Worm (Caenorhabditis elegans) whole organism, L4 larva: ENCODE measurements around the gene txt-13.
A peak's percentile ranks its signal among the peaks of the same experiment; 100 is the strongest.

Experiments used
- D1046.2 ChIP-seq: fragments of 200-800 bp; sonication (Bioruptor generic); IDR thresholded peaks from 2 replicates; pipeline ENCODE4 v1.3.6; 2022; ENCODE audit warnings: missing genetic modification characterization, missing compliant biosample characterization
- F26F4.8 ChIP-seq: fragments of 200-800 bp; sonication (Bioruptor generic); conservative IDR thresholded peaks from 2 replicates; pipeline ENCODE4 v1.3.6; 2022; ENCODE audit warnings: missing genetic modification characterization, missing compliant biosample characterization
- F37D6.2 ChIP-seq: sonication (generic microtip); optimal IDR thresholded peaks from 2 replicates; lab custom pipeline; 2016; ENCODE audit warnings: mild to moderate bottlenecking, missing genetic modification characterization, missing compliant biosample characterization
- F49E8.2 ChIP-seq: sonication (generic microtip); optimal IDR thresholded peaks from 2 replicates; lab custom pipeline; 2016; ENCODE audit warnings: missing compliant biosample characterization, mild to moderate bottlenecking, missing genetic modification characterization, borderline replicate concordance
- T20F7.1 ChIP-seq: fragments of 200-800 bp; sonication (Bioruptor generic); optimal IDR thresholded peaks from 2 replicates; lab custom pipeline; 2018; ENCODE audit warnings: mild to moderate bottlenecking, missing genetic modification characterization, missing compliant biosample characterization
- T26A8.4 ChIP-seq: fragments of 200-800 bp; sonication (Bioruptor generic); IDR thresholded peaks from 2 replicates; pipeline ENCODE4 v1.3.6; 2022; ENCODE audit warnings: missing genetic modification characterization, missing compliant biosample characterization
- Y105C5A.15 ChIP-seq: fragments of 200-800 bp; sonication (Bioruptor generic); IDR thresholded peaks from 2 replicates; pipeline ENCODE4 v1.3.6; 2022; ENCODE audit warnings: missing genetic modification characterization, missing compliant biosample characterization
- Y48G9A.11 ChIP-seq: fragments of 200-800 bp; sonication (Bioruptor generic); IDR thresholded peaks from 2 replicates; pipeline ENCODE4 v1.3.6; 2022; ENCODE audit warnings: missing genetic modification reagents, missing genetic modification characterization, missing compliant biosample characterization
- ZK337.2 ChIP-seq: fragments of 200-800 bp; sonication (Bioruptor generic); IDR thresholded peaks from 2 replicates; pipeline ENCODE4 v1.3.6; 2022; ENCODE audit warnings: missing genetic modification reagents, missing genetic modification characterization, missing compliant biosample characterization
- aha-1 ChIP-seq: fragments of 150-350 bp; peaks from one replicate; lab custom pipeline; 2014; ENCODE audit warnings: missing biosample characterization, missing genetic modification characterization
- aly-2 ChIP-seq: sonication (generic microtip); optimal IDR thresholded peaks from 2 replicates; lab custom pipeline; 2018; ENCODE audit warnings: missing biosample characterization, missing genetic modification characterization
- ama-1 ChIP-seq: fragments of 150-350 bp; optimal IDR thresholded peaks from 2 replicates; lab custom pipeline; 2014; ENCODE audit warnings: inconsistent platforms, mixed read lengths
- ceh-32 ChIP-seq: sonication (generic microtip); optimal IDR thresholded peaks from 2 replicates; lab custom pipeline; 2016; ENCODE audit warnings: mild to moderate bottlenecking, missing genetic modification characterization, missing compliant biosample characterization; ENCODE audit not compliant: poor library complexity
- ceh-82 ChIP-seq: sonication (generic microtip); optimal IDR thresholded peaks from 2 replicates; lab custom pipeline; 2017; ENCODE audit warnings: missing biosample characterization, missing genetic modification characterization
- ctbp-1 ChIP-seq: fragments of 200-800 bp; sonication (Bioruptor generic); IDR thresholded peaks from 2 replicates; pipeline ENCODE4 v1.3.6; 2022; ENCODE audit warnings: missing genetic modification reagents, missing genetic modification characterization, missing compliant biosample characterization
- dmd-6 ChIP-seq: fragments of 200-800 bp; sonication (Bioruptor generic); IDR thresholded peaks from 2 replicates; pipeline ENCODE4 v1.3.6; 2022; ENCODE audit warnings: missing genetic modification reagents, missing genetic modification characterization, missing compliant biosample characterization
- dmd-8 ChIP-seq: fragments of 200-800 bp; sonication (Bioruptor generic); IDR thresholded peaks from 2 replicates; pipeline ENCODE4 v1.3.6; 2022; ENCODE audit warnings: missing genetic modification characterization, missing compliant biosample characterization
- dpl-1 ChIP-seq: fragments of 150-350 bp; optimal IDR thresholded peaks from 2 replicates; lab custom pipeline; 2014; ENCODE audit warnings: missing biosample characterization, missing genetic modification reagents, missing genetic modification characterization
- dve-1 ChIP-seq: sonication (generic microtip); optimal IDR thresholded peaks from 2 replicates; lab custom pipeline; 2017; ENCODE audit warnings: antibody characterized with exemption, mild to moderate bottlenecking, missing genetic modification characterization, missing compliant biosample characterization; ENCODE audit not compliant: insufficient read depth
- egl-27 ChIP-seq: sonication (generic microtip); optimal IDR thresholded peaks from 3 replicates; lab custom pipeline; 2017; ENCODE audit warnings: missing biosample characterization, missing genetic modification reagents, missing genetic modification characterization
- egl-43 ChIP-seq: fragments of 200-800 bp; sonication (Bioruptor generic); IDR thresholded peaks from 2 replicates; pipeline ENCODE4 v1.3.6; 2022; ENCODE audit warnings: missing genetic modification reagents, missing genetic modification characterization, missing compliant biosample characterization
- gei-8 ChIP-seq: fragments of 200-800 bp; sonication (Bioruptor generic); optimal IDR thresholded peaks from 2 replicates; lab custom pipeline; 2018; ENCODE audit warnings: mild to moderate bottlenecking, missing genetic modification characterization, missing compliant biosample characterization
- hlh-11 ChIP-seq: fragments of 200-800 bp; sonication (Bioruptor generic); optimal IDR thresholded peaks from 2 replicates; lab custom pipeline; 2018; ENCODE audit warnings: mild to moderate bottlenecking, missing genetic modification characterization, missing compliant biosample characterization
- hlh-30 ChIP-seq: sonication (generic microtip); optimal IDR thresholded peaks from 2 replicates; lab custom pipeline; 2017; ENCODE audit warnings: antibody characterized with exemption, mild to moderate bottlenecking, missing genetic modification characterization, missing compliant biosample characterization; ENCODE audit not compliant: insufficient read depth
- lim-7 ChIP-seq: fragments of 200-800 bp; sonication (Bioruptor generic); IDR thresholded peaks from 2 replicates; pipeline ENCODE4 v1.3.6; 2022; ENCODE audit warnings: missing genetic modification characterization, missing compliant biosample characterization
- lin-1 ChIP-seq: fragments of 200-800 bp; sonication (Bioruptor generic); IDR thresholded peaks from 2 replicates; pipeline ENCODE4 v1.3.6; 2022; ENCODE audit warnings: missing genetic modification reagents, missing genetic modification characterization, missing compliant biosample characterization
- lin-38 ChIP-seq: fragments of 200-800 bp; sonication (Bioruptor generic); IDR thresholded peaks from 2 replicates; pipeline ENCODE4 v1.3.6; 2022; ENCODE audit warnings: missing genetic modification reagents, missing genetic modification characterization, missing compliant biosample characterization
- lin-39 ChIP-seq: fragments of 150-350 bp; optimal IDR thresholded peaks from 2 replicates; lab custom pipeline; 2014; ENCODE audit warnings: missing biosample characterization, missing genetic modification reagents, missing genetic modification characterization
- lsy-2 ChIP-seq, 2 experiments: fragments of 150-350 bp in 1 of 2; sonication (generic microtip) in 1 of 2; optimal IDR thresholded peaks; 2 replicates each; lab custom pipeline; 2014 to 2017; ENCODE audit warnings: missing biosample characterization in 2 of 2, missing genetic modification characterization in 2 of 2
- mdl-1 ChIP-seq, 2 experiments: fragments of 150-350 bp in 1 of 2; sonication (generic microtip) in 1 of 2; optimal IDR thresholded peaks; 2 replicates each; lab custom pipeline; 2014 to 2017; ENCODE audit warnings: missing biosample characterization in 2 of 2, missing genetic modification characterization in 2 of 2
- mdt-29 ChIP-seq: fragments of 200-800 bp; sonication (Bioruptor generic); IDR thresholded peaks from 2 replicates; pipeline ENCODE4 v1.3.6; 2022; ENCODE audit warnings: missing genetic modification reagents, missing genetic modification characterization, missing compliant biosample characterization
- mep-1 ChIP-seq: fragments of 150-350 bp; sonication (generic microtip); optimal IDR thresholded peaks from 3 replicates; lab custom pipeline; 2014; ENCODE audit warnings: missing biosample characterization, missing genetic modification characterization
- mes-2 ChIP-seq: sonication (generic microtip); optimal IDR thresholded peaks from 2 replicates; lab custom pipeline; 2016; ENCODE audit warnings: missing genotype, mild to moderate bottlenecking, missing genetic modification characterization, missing compliant biosample characterization; ENCODE audit not compliant: poor library complexity, severe bottlenecking
- nhr-10 ChIP-seq: fragments of 150-350 bp; optimal IDR thresholded peaks from 2 replicates; lab custom pipeline; 2014; ENCODE audit warnings: missing biosample characterization, missing genetic modification characterization
- nhr-11 ChIP-seq: fragments of 150-350 bp; optimal IDR thresholded peaks from 2 replicates; lab custom pipeline; 2014; ENCODE audit warnings: missing biosample characterization, missing genetic modification characterization
- nhr-28 ChIP-seq: fragments of 150-350 bp; optimal IDR thresholded peaks from 2 replicates; lab custom pipeline; 2014; ENCODE audit warnings: missing biosample characterization, missing genetic modification characterization
- nhr-48 ChIP-seq: sonication (generic microtip); optimal IDR thresholded peaks from 2 replicates; lab custom pipeline; 2016; ENCODE audit warnings: mild to moderate bottlenecking, missing genetic modification characterization, missing compliant biosample characterization
- sdz-12 ChIP-seq: fragments of 200-800 bp; sonication (Bioruptor generic); optimal IDR thresholded peaks from 2 replicates; lab custom pipeline; 2018; ENCODE audit warnings: mild to moderate bottlenecking, missing genetic modification characterization, missing compliant biosample characterization
- unc-130 ChIP-seq: sonication (generic microtip); optimal IDR thresholded peaks from 2 replicates; lab custom pipeline; 2016; ENCODE audit warnings: missing genetic modification reagents, missing genetic modification characterization, missing compliant biosample characterization
- unc-62 ChIP-seq, 3 experiments: fragments of 150-350 bp in 1 of 3; sonication (generic microtip); optimal IDR thresholded peaks in 2 of 3; peaks in 1 of 3; 1 replicate in 1 of 3; 2 replicates in 2 of 3; lab custom pipeline; 2014 to 2017; ENCODE audit warnings: missing biosample characterization in 3 of 3, missing genetic modification characterization in 3 of 3, missing genetic modification reagents in 3 of 3, missing genotype in 1 of 3
- vab-7 ChIP-seq: fragments of 200-800 bp; sonication (Bioruptor generic); IDR thresholded peaks from 2 replicates; pipeline ENCODE4 v1.3.6; 2022; ENCODE audit warnings: missing genetic modification reagents, missing genetic modification characterization, missing compliant biosample characterization
- zag-1 ChIP-seq: fragments of 150-350 bp; optimal IDR thresholded peaks from 2 replicates; lab custom pipeline; 2014; ENCODE audit warnings: missing biosample characterization, missing genetic modification characterization
- zfp-2 ChIP-seq: sonication (generic microtip); optimal IDR thresholded peaks from 2 replicates; lab custom pipeline; 2016; ENCODE audit warnings: mild to moderate bottlenecking, missing genetic modification characterization, missing compliant biosample characterization
- zfp-3 ChIP-seq: fragments of 200-800 bp; sonication (Bioruptor generic); conservative IDR thresholded peaks from 2 replicates; pipeline ENCODE4 v1.3.6; 2022; ENCODE audit warnings: missing genetic modification reagents, missing genetic modification characterization, missing compliant biosample characterization
- ztf-7 ChIP-seq: fragments of 150-350 bp; optimal IDR thresholded peaks from 2 replicates; lab custom pipeline; 2014; ENCODE audit warnings: missing biosample characterization, missing genetic modification characterization

Gene txt-13

DNA sequence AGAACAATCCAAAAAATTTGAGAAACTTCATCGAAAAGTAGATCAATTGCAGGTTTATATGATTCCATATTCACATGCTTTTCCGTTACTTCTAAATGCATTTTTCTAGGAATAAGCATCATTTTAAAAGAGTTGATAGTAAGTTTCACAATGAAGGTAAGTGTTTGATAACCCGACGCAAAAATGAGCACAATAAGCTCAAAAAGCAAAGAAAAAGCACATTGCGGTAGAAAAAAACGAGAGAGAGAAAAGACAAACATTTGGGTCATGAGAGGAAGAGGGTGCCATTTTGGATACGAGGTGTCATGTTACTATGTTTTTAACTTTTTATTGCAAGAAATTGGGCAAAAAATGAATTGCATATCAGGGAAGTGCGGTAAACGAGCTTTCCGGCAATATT is 46.0 kb upstream of the txt-13 start, which contains the start of gene F59B10.6:
F59B10.6 (minus strand) TSS at position 101 of the 400 bp plus-strand sequence.
- no peak for TF ChIP-seq nhr-11 (tag; lab: Kevin White, UChicago)
- no peak for TF ChIP-seq dmd-8 (GFP tag; lab: Robert Waterston, UW)
- no peak for TF ChIP-seq Y105C5A.15

DNA sequence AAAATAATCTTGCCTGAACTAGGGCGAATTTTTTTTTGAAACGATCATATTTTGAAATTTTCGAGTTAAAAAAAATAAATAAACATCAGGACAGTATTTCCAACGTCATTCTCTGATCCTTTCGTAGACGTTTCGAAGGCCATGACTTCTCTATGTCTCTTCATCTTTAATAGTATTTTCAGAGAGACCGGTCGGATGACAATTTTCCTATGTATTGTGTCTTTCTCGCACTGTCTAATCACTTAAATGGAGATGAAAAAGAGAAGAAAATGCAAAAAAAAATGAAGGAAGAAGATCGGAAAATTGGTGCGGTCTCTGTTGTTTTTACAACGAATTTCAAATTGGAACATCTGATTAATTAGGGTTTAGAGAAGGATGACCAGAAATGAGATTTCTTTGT is 45.3 kb upstream of the txt-13 start:
- TF ChIP-seq mdl-1 (tag; optimal IDR thresholded peaks at IDR 0.05; lab: Kevin White, UChicago) = peak in 1 of 2 experiments; percentile 6
- peak; percentile 53 for TF ChIP-seq nhr-28 (tag; lab: Kevin White, UChicago)
- no peak for TF ChIP-seq ctbp-1 (GFP tag; lab: Robert Waterston, UW)
- TF ChIP-seq hlh-11 (tag; lab: Kevin White, UChicago) = peak; percentile 50
- TF ChIP-seq dmd-6 = no peak
- TF ChIP-seq vab-7 (GFP tag; lab: Robert Waterston, UW) = no peak
- TF ChIP-seq mep-1 (tag; lab: Kevin White, UChicago) = peak; percentile 41
- peak; percentile 38 for TF ChIP-seq hlh-30 (tag; lab: Kevin White, UChicago)
- TF ChIP-seq unc-62 (GFP tag; optimal IDR thresholded peaks at IDR 0.05 in 1 of 2; lab: Kevin White, UChicago) = peak in 1 of 2 experiments; percentile 31
- TF ChIP-seq unc-62 (tag; optimal IDR thresholded peaks at IDR 0.05; lab: Kevin White, UChicago) = no peak
- peak; percentile 26 for TF ChIP-seq dve-1 (tag; lab: Kevin White, UChicago)

- no peak for TF ChIP-seq egl-43
- TF ChIP-seq T20F7.1 (GFP tag; lab: Kevin White, UChicago) = no peak
- no peak for TF ChIP-seq F49E8.2
- peak; percentile 14 to 80 for TF ChIP-seq mdl-1 (tag; optimal IDR thresholded peaks at IDR 0.05; lab: Kevin White, UChicago)
- peak; percentile 73 for TF ChIP-seq aha-1 (tag; lab: Kevin White, UChicago)
- no peak for TF ChIP-seq nhr-10 (tag; lab: Kevin White, UChicago)
- 0 out of 2 replicates have a peak, but pooled peaks have one; percentile 20 for TF ChIP-seq vab-7 (GFP tag; lab: Robert Waterston, UW)
- no peak for TF ChIP-seq ceh-82 (tag; lab: Kevin White, UChicago)
- peak; percentile 17 for TF ChIP-seq F37D6.2
- TF ChIP-seq gei-8 (GFP tag; lab: Kevin White, UChicago) = peak; percentile 20
- TF ChIP-seq F26F4.8 (GFP tag; lab: Robert Waterston, UW) = no peak
- TF ChIP-seq zfp-3 (GFP tag; lab: Robert Waterston, UW) = no peak
- no peak for TF ChIP-seq D1046.2 (GFP tag; lab: Robert Waterston, UW)
- no peak for TF ChIP-seq ZK337.2
- 0 out of 2 replicates have a peak, but pooled peaks have one; percentile 47 for TF ChIP-seq T26A8.4 (GFP tag; lab: Robert Waterston, UW)
- TF ChIP-seq zag-1 (tag; lab: Kevin White, UChicago) = no peak
- no peak for TF ChIP-seq lin-39 (tag; lab: Kevin White, UChicago)
- peak; percentile 40 for TF ChIP-seq ceh-32 (tag; lab: Kevin White, UChicago)
- no peak for TF ChIP-seq sdz-12 (GFP tag; lab: Kevin White, UChicago)
- no peak for TF ChIP-seq ztf-7 (tag; lab: Kevin White, UChicago)
- no peak for TF ChIP-seq unc-130
- no peak for TF ChIP-seq Y48G9A.11 (GFP tag; lab: Robert Waterston, UW)
- TF ChIP-seq dpl-1 = no peak
- TF ChIP-seq mdt-29 = no peak
- 0 out of 2 replicates have a peak, but pooled peaks have one; percentile 7 for TF ChIP-seq lim-7
- no peak for TF ChIP-seq aly-2
- 0 out of 2 replicates have a peak, but pooled peaks have one; percentile 19 for TF ChIP-seq lin-38 (GFP tag; lab: Robert Waterston, UW)
- no peak for TF ChIP-seq zfp-2 (tag; lab: Kevin White, UChicago)
- TF ChIP-seq lsy-2 (tag; optimal IDR thresholded peaks at IDR 0.05; lab: Kevin White, UChicago) = peak in 1 of 2 experiments; percentile 53
- no peak for TF ChIP-seq dmd-8 (GFP tag; lab: Robert Waterston, UW)
- peak; percentile 20 for TF ChIP-seq nhr-48 (tag; lab: Kevin White, UChicago)
- TF ChIP-seq mep-1 (tag; lab: Kevin White, UChicago) = peak; percentile 64
- no peak for TF ChIP-seq egl-27 (tag; lab: Kevin White, UChicago)
- TF ChIP-seq ama-1 (lab: Kevin White, UChicago) = no peak
- peak; percentile 55 for TF ChIP-seq mes-2
- TF ChIP-seq lin-1 (GFP tag; lab: Robert Waterston, UW) = peak; percentile 23; the same call in 1 of the 2 replicates
- TF ChIP-seq Y105C5A.15 = no peak
- no peak for TF ChIP-seq unc-62 (GFP tag; optimal IDR thresholded peaks at IDR 0.05 in 1 of 2; lab: Kevin White, UChicago)
- no peak for TF ChIP-seq unc-62 (tag; optimal IDR thresholded peaks at IDR 0.05; lab: Kevin White, UChicago)
Measured at ce11 chrII:10527649-10528134, 42.7 kb upstream of the txt-13 start, which contains the start of gene mab-10. TSS of gene mab-10 (plus strand) at chrII:10528084.
